Worm (Caenorhabditis elegans): ENCODE results near the gene C04E7.5.
A peak's percentile ranks its signal among the peaks of the same experiment; 100 is the strongest.

DNA sequence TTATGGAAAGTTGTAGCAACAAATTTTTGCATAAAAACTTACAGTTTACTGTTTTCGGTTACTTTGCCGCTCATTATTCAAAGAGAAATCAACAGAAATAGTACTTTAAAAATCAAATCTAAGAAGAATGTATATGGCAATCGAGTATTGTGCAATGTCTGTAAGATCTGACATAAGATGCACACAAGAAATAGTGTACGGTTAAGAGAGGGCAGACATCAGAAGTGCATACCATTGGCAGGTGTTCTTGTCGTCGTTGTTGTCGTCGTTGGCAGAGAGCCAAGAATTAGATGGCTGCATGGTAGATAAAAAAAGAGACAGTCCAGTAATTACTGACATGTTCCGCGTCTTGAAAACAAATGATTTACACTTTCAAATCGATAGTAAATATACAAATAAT is 34.1 kb downstream of the C04E7.5 start, which contains the start of gene R04A9.7:
- no peak for TF ChIP-seq unc-39 (tag; optimal IDR thresholded peaks at IDR 0.05)
- TF ChIP-seq tbx-8 (GFP tag; optimal IDR thresholded peaks at IDR 0.05), result no peak
- TF ChIP-seq mep-1 (tag; optimal IDR thresholded peaks at IDR 0.05), result no peak
- TF ChIP-seq bed-3 (GFP tag; optimal IDR thresholded peaks at IDR 0.05), result no peak
- TF ChIP-seq nhr-2 (tag; optimal IDR thresholded peaks at IDR 0.05), result peak; percentile 94
- TF ChIP-seq nhr-237 (tag; optimal IDR thresholded peaks at IDR 0.05), result no peak
